Fruit fly (Drosophila melanogaster) whole organism, embryonic: ENCODE results near the gene MED28.

ENCODE experiments used
- Ada2b ChIP-seq: fragments of 200-800 bp; sonication (Bioruptor generic); IDR thresholded peaks from 2 replicates; pipeline ENCODE4 v1.3.6; 2022; ENCODE audit warnings: missing biosample characterization, missing genetic modification characterization
- Atf6 ChIP-seq: fragments of 200-800 bp; sonication (Bioruptor generic); IDR thresholded peaks from 2 replicates; pipeline ENCODE4 v1.3.6; 2022; ENCODE audit warnings: missing biosample characterization, missing genetic modification characterization
- Bdp1 ChIP-seq: fragments of 200-800 bp; sonication (Bioruptor generic); optimal IDR thresholded peaks from 3 replicates; lab custom pipeline; 2016; ENCODE audit warnings: missing biosample characterization, missing genetic modification characterization
- CG11247 ChIP-seq: fragments of 200-800 bp; sonication (Bioruptor generic); IDR thresholded peaks from 2 replicates; pipeline ENCODE4 v1.3.6; 2022; ENCODE audit warnings: missing biosample characterization, missing genetic modification characterization
- CG11504 ChIP-seq: fragments of 200-800 bp; sonication (Bioruptor generic); optimal IDR thresholded peaks from 3 replicates; lab custom pipeline; 2019; ENCODE audit warnings: missing biosample characterization, mild to moderate bottlenecking, missing genetic modification characterization, moderate library complexity
- CG12219 ChIP-seq: fragments of 200-800 bp; sonication (Bioruptor generic); optimal IDR thresholded peaks from 3 replicates; lab custom pipeline; 2018; ENCODE audit warnings: missing biosample characterization, mild to moderate bottlenecking, missing genetic modification characterization
- CG15011 ChIP-seq: fragments of 200-800 bp; sonication (Bioruptor generic); optimal IDR thresholded peaks from 3 replicates; lab custom pipeline; 2018; ENCODE audit warnings: missing biosample characterization, mild to moderate bottlenecking, missing genetic modification characterization
- CG15073 ChIP-seq: fragments of 200-800 bp; sonication (Bioruptor generic); optimal IDR thresholded peaks from 2 replicates; lab custom pipeline; 2016; ENCODE audit warnings: missing biosample characterization, missing genetic modification characterization
- CG17568 ChIP-seq: fragments of 200-800 bp; sonication (Bioruptor generic); optimal IDR thresholded peaks from 2 replicates; lab custom pipeline; 2018; ENCODE audit warnings: missing biosample characterization, mild to moderate bottlenecking, missing genetic modification characterization, moderate library complexity
- CG18476 ChIP-seq: fragments of 200-800 bp; sonication (Bioruptor generic); optimal IDR thresholded peaks from 2 replicates; lab custom pipeline; 2016; ENCODE audit warnings: missing biosample characterization, mild to moderate bottlenecking, missing genetic modification characterization
- CG18599 ChIP-seq: fragments of 200-800 bp; sonication (Bioruptor generic); optimal IDR thresholded peaks from 3 replicates; lab custom pipeline; 2017; ENCODE audit warnings: missing biosample characterization, missing genetic modification characterization, mild to moderate bottlenecking, moderate library complexity, missing genetic modification reagents
- CG2202 ChIP-seq: fragments of 200-800 bp; sonication (Bioruptor generic); optimal IDR thresholded peaks from 2 replicates; lab custom pipeline; 2018; ENCODE audit warnings: missing biosample characterization, mild to moderate bottlenecking, missing genetic modification characterization
- CG30431 ChIP-seq: fragments of 200-800 bp; sonication (Bioruptor generic); optimal IDR thresholded peaks from 2 replicates; lab custom pipeline; 2017; ENCODE audit warnings: missing biosample characterization, missing genetic modification characterization
- CG31441 ChIP-seq: fragments of 200-800 bp; sonication (Bioruptor generic); IDR thresholded peaks from 2 replicates; pipeline ENCODE4 v1.3.6; 2022; ENCODE audit warnings: missing biosample characterization, missing genetic modification characterization
- CG33557 ChIP-seq: fragments of 200-800 bp; sonication (Bioruptor generic); optimal IDR thresholded peaks from 2 replicates; lab custom pipeline; 2019; ENCODE audit warnings: missing biosample characterization, mild to moderate bottlenecking, missing genetic modification characterization, moderate library complexity
- CG3407 ChIP-seq: fragments of 200-800 bp; sonication (Bioruptor generic); optimal IDR thresholded peaks from 2 replicates; lab custom pipeline; 2018; ENCODE audit warnings: missing biosample characterization, mild to moderate bottlenecking, missing genetic modification characterization
- CG43689 ChIP-seq: fragments of 200-800 bp; sonication (Bioruptor generic); IDR thresholded peaks from 2 replicates; pipeline ENCODE4 v1.3.6; 2022; ENCODE audit warnings: missing biosample characterization, missing genetic modification characterization
- CG6854 ChIP-seq: fragments of 200-800 bp; sonication (Bioruptor generic); optimal IDR thresholded peaks from 3 replicates; lab custom pipeline; 2017; ENCODE audit warnings: missing biosample characterization, mild to moderate bottlenecking, missing genetic modification characterization
- CG7928 ChIP-seq: fragments of 200-800 bp; sonication (Bioruptor generic); optimal IDR thresholded peaks from 2 replicates; lab custom pipeline; 2017; ENCODE audit warnings: missing biosample characterization, mild to moderate bottlenecking, missing genetic modification characterization
- CG8765 ChIP-seq: fragments of 200-800 bp; sonication (Bioruptor generic); IDR thresholded peaks from 2 replicates; pipeline ENCODE4 v1.3.6; 2022; ENCODE audit warnings: missing biosample characterization, missing genetic modification characterization
- D19B ChIP-seq: fragments of 200-800 bp; sonication (Bioruptor generic); optimal IDR thresholded peaks from 2 replicates; lab custom pipeline; 2017; ENCODE audit warnings: missing biosample characterization, mild to moderate bottlenecking, missing genetic modification characterization
- Dref ChIP-seq: fragments of 200-800 bp; sonication (Bioruptor generic); IDR thresholded peaks from 2 replicates; pipeline ENCODE4 v1.3.6; 2022; ENCODE audit warnings: missing biosample characterization, missing genetic modification characterization
- Elba2 ChIP-seq: fragments of 200-800 bp; sonication (Bioruptor generic); optimal IDR thresholded peaks from 3 replicates; lab custom pipeline; 2016; ENCODE audit warnings: missing biosample characterization, missing genetic modification characterization
- Ets97D ChIP-seq: fragments of 200-800 bp; sonication (Bioruptor generic); optimal IDR thresholded peaks from 3 replicates; lab custom pipeline; 2016; ENCODE audit warnings: missing biosample characterization, missing genetic modification characterization
- Fer1 ChIP-seq: fragments of 200-800 bp; sonication (Bioruptor generic); optimal IDR thresholded peaks from 2 replicates; lab custom pipeline; 2017; ENCODE audit warnings: missing biosample characterization, mild to moderate bottlenecking, missing genetic modification characterization
- Med ChIP-seq: fragments of 200-800 bp; sonication (Bioruptor generic); peaks from one replicate; lab custom pipeline; 2016; ENCODE audit warnings: missing biosample characterization, missing genetic modification characterization, mild to moderate bottlenecking, inconsistent platforms, moderate library complexity
- Meics ChIP-seq: fragments of 200-800 bp; sonication (Bioruptor generic); optimal IDR thresholded peaks from 2 replicates; lab custom pipeline; 2017; ENCODE audit warnings: missing biosample characterization, mild to moderate bottlenecking, missing genetic modification characterization
- NK7.1 ChIP-seq: fragments of 200-800 bp; sonication (Bioruptor generic); optimal IDR thresholded peaks from 3 replicates; lab custom pipeline; 2016; ENCODE audit warnings: missing biosample characterization, missing genetic modification characterization
- Optix ChIP-seq: fragments of 200-800 bp; sonication (Bioruptor generic); IDR thresholded peaks from 3 replicates; pipeline ENCODE4 v1.3.6; 2022; ENCODE audit warnings: missing biosample characterization, missing genetic modification characterization
- PHDP ChIP-seq: fragments of 200-800 bp; sonication (Bioruptor generic); optimal IDR thresholded peaks from 3 replicates; lab custom pipeline; 2018; ENCODE audit warnings: missing biosample characterization, mild to moderate bottlenecking, missing genetic modification characterization, moderate library complexity
- Sin3A ChIP-seq: fragments of >200 bp; optimal IDR thresholded peaks from 2 replicates; lab custom pipeline; 2018
- Taf1 ChIP-seq: fragments of 200-800 bp; sonication (Bioruptor generic); IDR thresholded peaks from 2 replicates; pipeline ENCODE4 v1.3.6; 2022; ENCODE audit warnings: missing biosample characterization, missing genetic modification characterization
- Usf ChIP-seq: fragments of 200-800 bp; sonication (Bioruptor generic); optimal IDR thresholded peaks from 2 replicates; lab custom pipeline; 2017; ENCODE audit warnings: missing genotype, missing biosample characterization, missing genetic modification characterization
- Xrp1 ChIP-seq: fragments of 200-800 bp; sonication (Bioruptor generic); IDR thresholded peaks from 2 replicates; pipeline ENCODE4 v1.3.6; 2022; ENCODE audit warnings: missing biosample characterization, missing genetic modification characterization
- al ChIP-seq: fragments of 200-800 bp; sonication (Bioruptor generic); IDR thresholded peaks from 2 replicates; pipeline ENCODE4 v1.3.6; 2022; ENCODE audit warnings: missing biosample characterization, missing genetic modification characterization
- ase ChIP-seq: fragments of 200-800 bp; sonication (Bioruptor generic); IDR thresholded peaks from 3 replicates; pipeline ENCODE4 v1.3.6; 2022; ENCODE audit warnings: missing biosample characterization, missing genetic modification characterization
- bbx ChIP-seq: fragments of 200-800 bp; sonication (Bioruptor generic); IDR thresholded peaks from 2 replicates; pipeline ENCODE4 v1.3.6; 2022; ENCODE audit warnings: missing biosample characterization, missing genetic modification characterization; ENCODE audit not compliant: partially characterized antibody
- chn ChIP-seq: fragments of 200-800 bp; sonication (Bioruptor generic); optimal IDR thresholded peaks from 2 replicates; lab custom pipeline; 2016; ENCODE audit warnings: missing biosample characterization, missing genetic modification characterization
- ci ChIP-seq: fragments of 200-800 bp; sonication (Bioruptor generic); IDR thresholded peaks from 3 replicates; pipeline ENCODE4 v1.3.6; 2022; ENCODE audit warnings: missing biosample characterization, missing genetic modification characterization
- eve ChIP-seq, 2 experiments: fragments of >200 bp; optimal IDR thresholded peaks; 2 replicates each; lab custom pipeline; 2017; ENCODE audit warnings: missing biosample characterization in 2 of 2, missing genetic modification characterization in 2 of 2
- grn ChIP-seq: fragments of 200-800 bp; sonication (Bioruptor generic); optimal IDR thresholded peaks from 3 replicates; lab custom pipeline; 2017; ENCODE audit warnings: missing biosample characterization, missing genetic modification characterization
- gt ChIP-seq: fragments of 200-800 bp; sonication (Bioruptor generic); IDR thresholded peaks from 2 replicates; pipeline ENCODE4 v1.3.6; 2022; ENCODE audit warnings: missing biosample characterization, missing genetic modification characterization
- jigr1 ChIP-seq: fragments of 200-800 bp; sonication (Bioruptor generic); IDR thresholded peaks from 3 replicates; pipeline ENCODE4 v1.3.6; 2022; ENCODE audit warnings: missing biosample characterization, missing genetic modification characterization
- klu ChIP-seq: fragments of 200-800 bp; sonication (Bioruptor generic); IDR thresholded peaks from 2 replicates; pipeline ENCODE4 v1.3.6; 2022; ENCODE audit warnings: missing biosample characterization, missing genetic modification characterization
- lab ChIP-seq: fragments of 200-800 bp; sonication (Bioruptor generic); optimal IDR thresholded peaks from 3 replicates; lab custom pipeline; 2017; ENCODE audit warnings: missing biosample characterization, missing genetic modification characterization, mild to moderate bottlenecking, moderate library complexity, missing genetic modification reagents
- lmd ChIP-seq: fragments of 200-800 bp; sonication (Bioruptor generic); IDR thresholded peaks from 2 replicates; pipeline ENCODE4 v1.3.6; 2022; ENCODE audit warnings: missing biosample characterization, missing genetic modification characterization
- mirr ChIP-seq: fragments of 200-800 bp; sonication (Bioruptor generic); optimal IDR thresholded peaks from 3 replicates; lab custom pipeline; 2018; ENCODE audit warnings: missing biosample characterization, mild to moderate bottlenecking, missing genetic modification characterization
- row ChIP-seq: fragments of 200-800 bp; sonication (Bioruptor generic); IDR thresholded peaks from 3 replicates; pipeline ENCODE4 v1.3.6; 2022; ENCODE audit warnings: missing biosample characterization, missing genetic modification characterization
- schlank ChIP-seq: fragments of 200-800 bp; sonication (Bioruptor generic); optimal IDR thresholded peaks from 2 replicates; lab custom pipeline; 2018; ENCODE audit warnings: missing biosample characterization, mild to moderate bottlenecking, missing genetic modification characterization
- scrt ChIP-seq: fragments of 200-800 bp; sonication (Bioruptor generic); optimal IDR thresholded peaks from 2 replicates; lab custom pipeline; 2018; ENCODE audit warnings: missing biosample characterization, mild to moderate bottlenecking, missing genetic modification characterization, moderate library complexity
- unpg ChIP-seq: fragments of 200-800 bp; sonication (Bioruptor generic); optimal IDR thresholded peaks from 3 replicates; lab custom pipeline; 2018; ENCODE audit warnings: missing biosample characterization, mild to moderate bottlenecking, missing genetic modification characterization, moderate library complexity
- wek ChIP-seq: fragments of 200-800 bp; sonication (Bioruptor generic); optimal IDR thresholded peaks from 3 replicates; lab custom pipeline; 2018; ENCODE audit warnings: missing biosample characterization, mild to moderate bottlenecking, missing genetic modification characterization, moderate library complexity

MED28 gene

dm6 chr3R:25448318-25448717, 28.5 kb upstream of the MED28 start (continued):
- TF ChIP-seq bbx (GFP tag; lab: Robert Waterston, UW), result no peak
- 0 out of 3 replicates have a peak, but pooled peaks have one; percentile 28 for TF ChIP-seq row
- no peak for TF ChIP-seq CG17568 (GFP tag; lab: Kevin White, UChicago)
- no peak for TF ChIP-seq CG30431
- no peak for TF ChIP-seq Elba2 (GFP tag; lab: Kevin White, UChicago)
- no peak for TF ChIP-seq CG33557 (GFP tag; lab: Kevin White, UChicago)
- TF ChIP-seq Bdp1 (GFP tag; lab: Kevin White, UChicago), result no peak
- no peak for TF ChIP-seq ase (GFP tag; lab: Robert Waterston, UW)
- TF ChIP-seq jigr1 (GFP tag; lab: Robert Waterston, UW), result no peak
- no peak for TF ChIP-seq wek (GFP tag; lab: Kevin White, UChicago)
- TF ChIP-seq CG43689 (GFP tag; lab: Robert Waterston, UW), result 0 out of 2 replicates have a peak, but pooled peaks have one; percentile 12
- no peak for TF ChIP-seq lmd (GFP tag; lab: Robert Waterston, UW)
- TF ChIP-seq CG12219 (GFP tag; lab: Kevin White, UChicago), result no peak
- no peak for TF ChIP-seq eve (GFP tag; optimal IDR thresholded peaks at IDR 0.05; lab: Kevin White, UChicago)
- TF ChIP-seq ci (GFP tag; lab: Robert Waterston, UW), result peak; percentile 40; the same call in 1 of the 3 replicates
- no peak for TF ChIP-seq NK7.1 (GFP tag; lab: Kevin White, UChicago)
- TF ChIP-seq CG7928, result no peak
- no peak for TF ChIP-seq al (GFP tag; lab: Robert Waterston, UW)
- TF ChIP-seq Sin3A (lab: Kevin White, UChicago), result no peak
- no peak for TF ChIP-seq CG8765 (GFP tag; lab: Robert Waterston, UW)
- no peak for TF ChIP-seq Taf1 (GFP tag; lab: Robert Waterston, UW)
- TF ChIP-seq CG3407 (GFP tag; lab: Kevin White, UChicago), result no peak
- TF ChIP-seq mirr (GFP tag; lab: Kevin White, UChicago), result no peak
- TF ChIP-seq chn, result no peak
- no peak for TF ChIP-seq CG31441 (GFP tag; lab: Robert Waterston, UW)
- TF ChIP-seq Atf6 (GFP tag; lab: Robert Waterston, UW), result no peak
- TF ChIP-seq grn (GFP tag; lab: Kevin White, UChicago), result no peak
- no peak for TF ChIP-seq Ada2b (GFP tag; lab: Robert Waterston, UW)
- TF ChIP-seq, all 482 proteins: peak for 15

- TF ChIP-seq Dref (GFP tag; lab: Robert Waterston, UW) (no peak), Ets97D (no peak), CG11247 (GFP tag; lab: Robert Waterston, UW) (no peak), CG2202 (tag; lab: Kevin White, UChicago) (no peak), CG18599 (GFP tag; lab: Kevin White, UChicago) (peak; percentile 32), CG15073 (GFP tag; lab: Kevin White, UChicago) (no peak), PHDP (tag; lab: Kevin White, UChicago) (peak; percentile 42), Meics (peak; percentile 9), Med (peak; percentile 74), CG11504 (peak; percentile 17), klu (GFP tag; lab: Robert Waterston, UW) (no peak), lab (GFP tag; lab: Kevin White, UChicago) (peak; percentile 43), D19B (peak; percentile 11), Xrp1 (GFP tag; lab: Robert Waterston, UW) (no peak), Optix (GFP tag; lab: Robert Waterston, UW) (no peak), CG18476 (GFP tag; lab: Kevin White, UChicago) (no peak), Usf (no peak), Fer1 (GFP tag; lab: Kevin White, UChicago) (peak; percentile 39), CG15011 (GFP tag; lab: Kevin White, UChicago) (peak; percentile 28), Atf6 (GFP tag; lab: Robert Waterston, UW) (0 out of 2 replicates have a peak, but pooled peaks have one; percentile 36), unpg (peak; percentile 7), gt (GFP tag; lab: Robert Waterston, UW) (no peak), scrt (GFP tag; lab: Kevin White, UChicago) (peak; percentile 4), schlank (peak; percentile 35), CG6854 (no peak)
These were observed 28.1 kb upstream of the MED28 start for dm6 chr3R:25448737-25449136.
